Fruit fly (Drosophila melanogaster) whole organism, embryonic: ENCODE data around the gene Mrm2.

ENCODE experiments used
- Ada2b ChIP-seq: fragments of 200-800 bp; sonication (Bioruptor generic); IDR thresholded peaks from 2 replicates; pipeline ENCODE4 v1.3.6; 2022; ENCODE audit warnings: missing biosample characterization, missing genetic modification characterization
- CG1024 ChIP-seq: fragments of 200-800 bp; sonication (Bioruptor generic); IDR thresholded peaks from 2 replicates; pipeline ENCODE4 v1.3.6; 2022; ENCODE audit warnings: missing biosample characterization, missing genetic modification characterization
- CG10543 ChIP-seq: fragments of 200-800 bp; sonication (Bioruptor generic); optimal IDR thresholded peaks from 3 replicates; lab custom pipeline; 2017; ENCODE audit warnings: missing biosample characterization, mild to moderate bottlenecking, missing genetic modification characterization, moderate library complexity
- CG12071 ChIP-seq: fragments of 200-800 bp; sonication (Bioruptor generic); optimal IDR thresholded peaks from 3 replicates; lab custom pipeline; 2018; ENCODE audit warnings: missing biosample characterization, mild to moderate bottlenecking, missing genetic modification characterization
- CG12769 ChIP-seq: fragments of 200-800 bp; sonication (Bioruptor generic); optimal IDR thresholded peaks from 2 replicates; lab custom pipeline; 2019; ENCODE audit warnings: missing biosample characterization, mild to moderate bottlenecking, missing genetic modification characterization, moderate library complexity
- CG13894 ChIP-seq: fragments of 200-800 bp; sonication (Bioruptor generic); optimal IDR thresholded peaks from 3 replicates; lab custom pipeline; 2018; ENCODE audit warnings: missing biosample characterization, mild to moderate bottlenecking, missing genetic modification characterization, moderate library complexity
- CG15514 ChIP-seq: fragments of 200-800 bp; sonication (Bioruptor generic); optimal IDR thresholded peaks from 3 replicates; lab custom pipeline; 2017; ENCODE audit warnings: missing biosample characterization, missing genetic modification characterization, mild to moderate bottlenecking, moderate library complexity, missing genetic modification reagents
- CG15601 ChIP-seq: fragments of 200-800 bp; sonication (Bioruptor generic); optimal IDR thresholded peaks from 3 replicates; lab custom pipeline; 2019; ENCODE audit warnings: missing biosample characterization, mild to moderate bottlenecking, missing genetic modification characterization, moderate library complexity
- CG16779 ChIP-seq: fragments of 200-800 bp; sonication (Bioruptor generic); IDR thresholded peaks from 2 replicates; pipeline ENCODE4 v1.3.6; 2022; ENCODE audit warnings: missing biosample characterization, missing genetic modification characterization
- CG17186 ChIP-seq: fragments of 200-800 bp; sonication (Bioruptor generic); optimal IDR thresholded peaks from 3 replicates; lab custom pipeline; 2017; ENCODE audit warnings: missing biosample characterization, missing genetic modification reagents, missing genetic modification characterization
- CG17385 ChIP-seq: fragments of 200-800 bp; sonication (Bioruptor generic); optimal IDR thresholded peaks from 3 replicates; lab custom pipeline; 2018; ENCODE audit warnings: missing biosample characterization, mild to moderate bottlenecking, missing genetic modification characterization
- CG18599 ChIP-seq: fragments of 200-800 bp; sonication (Bioruptor generic); optimal IDR thresholded peaks from 3 replicates; lab custom pipeline; 2017; ENCODE audit warnings: missing biosample characterization, missing genetic modification characterization, mild to moderate bottlenecking, moderate library complexity, missing genetic modification reagents
- CG3281 ChIP-seq: fragments of 200-800 bp; sonication (Bioruptor generic); optimal IDR thresholded peaks from 3 replicates; lab custom pipeline; 2017; ENCODE audit warnings: missing biosample characterization, mild to moderate bottlenecking, missing genetic modification characterization
- CG6654 ChIP-seq: fragments of 200-800 bp; sonication (Bioruptor generic); optimal IDR thresholded peaks from 2 replicates; lab custom pipeline; 2017; ENCODE audit warnings: missing biosample characterization, mild to moderate bottlenecking, missing genetic modification characterization
- CG6683 ChIP-seq: fragments of 200-800 bp; sonication (Bioruptor generic); optimal IDR thresholded peaks from 2 replicates; lab custom pipeline; 2017; ENCODE audit warnings: missing biosample characterization, mild to moderate bottlenecking, missing genetic modification characterization, missing genetic modification reagents
- CG7745 ChIP-seq: fragments of 200-800 bp; sonication (Bioruptor generic); optimal IDR thresholded peaks from 2 replicates; lab custom pipeline; 2018; ENCODE audit warnings: missing biosample characterization, mild to moderate bottlenecking, missing genetic modification characterization, moderate library complexity
- CG7928 ChIP-seq: fragments of 200-800 bp; sonication (Bioruptor generic); optimal IDR thresholded peaks from 2 replicates; lab custom pipeline; 2017; ENCODE audit warnings: missing biosample characterization, mild to moderate bottlenecking, missing genetic modification characterization
- CG8290 ChIP-seq, 3 experiments: fragments of 200-800 bp; sonication (Bioruptor generic); optimal IDR thresholded peaks; 2 replicates each; lab custom pipeline; 2016 to 2019; ENCODE audit warnings: missing biosample characterization in 3 of 3, missing genetic modification characterization in 3 of 3, mild to moderate bottlenecking in 2 of 3, moderate library complexity in 1 of 3
- CG8478 ChIP-seq: fragments of >200 bp; optimal IDR thresholded peaks from 2 replicates; lab custom pipeline; 2018
- CG9932 ChIP-seq: fragments of 200-800 bp; sonication (Bioruptor generic); IDR thresholded peaks from 2 replicates; pipeline ENCODE4 v1.3.6; 2022; ENCODE audit warnings: missing biosample characterization, missing genetic modification characterization
- CHES-1-like ChIP-seq: fragments of 200-800 bp; sonication (Bioruptor generic); optimal IDR thresholded peaks from 2 replicates; lab custom pipeline; 2016; ENCODE audit warnings: missing biosample characterization, missing genetic modification characterization
- CrebB ChIP-seq: fragments of 200-800 bp; sonication (Bioruptor generic); optimal IDR thresholded peaks from 3 replicates; lab custom pipeline; 2018; ENCODE audit warnings: missing biosample characterization, mild to moderate bottlenecking, missing genetic modification characterization
- D19B ChIP-seq: fragments of 200-800 bp; sonication (Bioruptor generic); optimal IDR thresholded peaks from 2 replicates; lab custom pipeline; 2017; ENCODE audit warnings: missing biosample characterization, mild to moderate bottlenecking, missing genetic modification characterization
- Kr ChIP-seq: fragments of 200-800 bp; sonication (Bioruptor generic); optimal IDR thresholded peaks from 2 replicates; lab custom pipeline; 2017; ENCODE audit warnings: missing biosample characterization, mild to moderate bottlenecking, missing genetic modification characterization
- NC2β ChIP-seq: fragments of 200-800 bp; sonication (Bioruptor generic); optimal IDR thresholded peaks from 2 replicates; lab custom pipeline; 2016; ENCODE audit warnings: missing biosample characterization, missing genetic modification characterization
- Neu2 ChIP-seq: fragments of 200-800 bp; sonication (Bioruptor generic); optimal IDR thresholded peaks from 3 replicates; lab custom pipeline; 2016; ENCODE audit warnings: missing biosample characterization, missing genetic modification characterization, borderline replicate concordance
- Nf-YB ChIP-seq: fragments of 200-800 bp; sonication (Bioruptor generic); optimal IDR thresholded peaks from 3 replicates; lab custom pipeline; 2019; ENCODE audit warnings: missing biosample characterization, mild to moderate bottlenecking, missing genetic modification characterization, moderate library complexity
- Nf-YC ChIP-seq: fragments of 200-800 bp; optimal IDR thresholded peaks from 3 replicates; lab custom pipeline; 2019; ENCODE audit warnings: missing biosample characterization, mild to moderate bottlenecking, missing genetic modification characterization, moderate library complexity
- Taf1 ChIP-seq: fragments of 200-800 bp; sonication (Bioruptor generic); IDR thresholded peaks from 2 replicates; pipeline ENCODE4 v1.3.6; 2022; ENCODE audit warnings: missing biosample characterization, missing genetic modification characterization
- Trl ChIP-seq, 3 experiments: fragments of >200 bp in 2 of 3; fragments of 200-800 bp in 1 of 3; sonication (Bioruptor generic) in 1 of 3; optimal IDR thresholded peaks; 2 replicates in 1 of 3; 3 replicates in 2 of 3; lab custom pipeline; 2016 to 2017; ENCODE audit warnings: missing biosample characterization in 1 of 3, missing genetic modification characterization in 1 of 3
- ab ChIP-seq: fragments of 200-800 bp; sonication (Bioruptor generic); optimal IDR thresholded peaks from 2 replicates; lab custom pipeline; 2016; ENCODE audit warnings: missing biosample characterization, missing genetic modification characterization
- aop ChIP-seq: fragments of 200-800 bp; sonication (Bioruptor generic); IDR thresholded peaks from 2 replicates; pipeline ENCODE4 v1.3.6; 2022; ENCODE audit warnings: missing biosample characterization, missing genetic modification characterization
- az2 ChIP-seq: fragments of 200-800 bp; sonication (Bioruptor generic); optimal IDR thresholded peaks from 3 replicates; lab custom pipeline; 2016; ENCODE audit warnings: missing biosample characterization, missing genetic modification characterization
- bsh ChIP-seq, 2 experiments: fragments of 200-800 bp; sonication (Bioruptor generic); optimal IDR thresholded peaks; 2 replicates each; lab custom pipeline; 2017 to 2018; ENCODE audit warnings: mild to moderate bottlenecking in 2 of 2, missing biosample characterization in 2 of 2, missing genetic modification characterization in 2 of 2, moderate library complexity in 1 of 2
- caup ChIP-seq: fragments of 200-800 bp; sonication (Bioruptor generic); optimal IDR thresholded peaks from 3 replicates; lab custom pipeline; 2017; ENCODE audit warnings: missing biosample characterization, mild to moderate bottlenecking, missing genetic modification characterization, moderate library complexity; ENCODE audit not compliant: severe bottlenecking
- dimm ChIP-seq: fragments of 200-800 bp; sonication (Bioruptor generic); IDR thresholded peaks from 2 replicates; pipeline ENCODE4 v1.3.6; 2022; ENCODE audit warnings: missing biosample characterization, missing genetic modification characterization
- disco-r ChIP-seq: fragments of 200-800 bp; sonication (Bioruptor generic); optimal IDR thresholded peaks from 2 replicates; lab custom pipeline; 2016; ENCODE audit warnings: missing biosample characterization, missing genetic modification characterization
- ems ChIP-seq: fragments of 200-800 bp; sonication (Bioruptor generic); optimal IDR thresholded peaks from 3 replicates; lab custom pipeline; 2016; ENCODE audit warnings: missing biosample characterization, missing genetic modification characterization
- esg ChIP-seq: fragments of 200-800 bp; sonication (Bioruptor generic); conservative IDR thresholded peaks from 2 replicates; pipeline ENCODE4 v1.3.6; 2022; ENCODE audit warnings: missing biosample characterization, missing genetic modification characterization
- eyg ChIP-seq: fragments of 200-800 bp; sonication (Bioruptor generic); optimal IDR thresholded peaks from 3 replicates; lab custom pipeline; 2016; ENCODE audit warnings: missing biosample characterization, missing genetic modification characterization
- insv ChIP-seq, 2 experiments: fragments of 200-800 bp; sonication (Bioruptor generic); optimal IDR thresholded peaks; 3 replicates each; lab custom pipeline; 2016 to 2018; ENCODE audit warnings: missing biosample characterization in 2 of 2, missing genetic modification characterization in 2 of 2
- mirr ChIP-seq: fragments of 200-800 bp; sonication (Bioruptor generic); optimal IDR thresholded peaks from 3 replicates; lab custom pipeline; 2018; ENCODE audit warnings: missing biosample characterization, mild to moderate bottlenecking, missing genetic modification characterization
- pho ChIP-seq: fragments of 200-800 bp; sonication (Bioruptor generic); optimal IDR thresholded peaks from 2 replicates; lab custom pipeline; 2016; ENCODE audit warnings: missing biosample characterization, missing genetic modification characterization
- pnt ChIP-seq: fragments of 200-800 bp; sonication (Bioruptor generic); optimal IDR thresholded peaks from 3 replicates; lab custom pipeline; 2016; ENCODE audit warnings: missing biosample characterization, missing genetic modification characterization
- salm ChIP-seq: fragments of 200-800 bp; sonication (Bioruptor generic); optimal IDR thresholded peaks from 2 replicates; lab custom pipeline; 2018; ENCODE audit warnings: missing biosample characterization, mild to moderate bottlenecking, missing genetic modification characterization
- sna ChIP-seq: fragments of 200-800 bp; sonication (Bioruptor generic); IDR thresholded peaks from 2 replicates; pipeline ENCODE4 v1.3.6; 2022; ENCODE audit warnings: missing biosample characterization, missing genetic modification characterization; ENCODE audit not compliant: partially characterized antibody
- tin ChIP-seq: fragments of 200-800 bp; sonication (Bioruptor generic); optimal IDR thresholded peaks from 3 replicates; lab custom pipeline; 2016; ENCODE audit warnings: missing biosample characterization, missing genetic modification characterization

Gene Mrm2

dm6 chr3R:19863979-19864775 is 2.8 kb downstream of the Mrm2 start, which contains the start of the genes CG4572 and CG4686 (continued):
- peak in 1 of 2 experiments; percentile 58 for TF ChIP-seq bsh (GFP tag; optimal IDR thresholded peaks at IDR 0.05; lab: Kevin White, UChicago)
- peak; percentile 91 for TF ChIP-seq CG15514 (GFP tag; lab: Kevin White, UChicago)
- TF ChIP-seq Nf-YC (tag; lab: Kevin White, UChicago), result peak; percentile 83
- peak; percentile 39 for TF ChIP-seq CG17186 (GFP tag; lab: Kevin White, UChicago)
- peak; percentile 48 for TF ChIP-seq salm (tag; lab: Kevin White, UChicago)
- TF ChIP-seq ab, result no peak
- TF ChIP-seq esg (GFP tag; lab: Robert Waterston, UW), result peak; percentile 35; the same call in 1 of the 2 replicates
- TF ChIP-seq CG6683 (GFP tag; lab: Kevin White, UChicago), result peak; percentile 38
- peak; percentile 58 for TF ChIP-seq CG17385 (GFP tag; lab: Kevin White, UChicago)
- TF ChIP-seq disco-r (GFP tag; lab: Kevin White, UChicago), result peak; percentile 45
- no peak for TF ChIP-seq Kr (GFP tag; lab: Kevin White, UChicago)
- TF ChIP-seq CG7928 (GFP tag; lab: Kevin White, UChicago), result peak; percentile 32
- TF ChIP-seq aop (GFP tag; lab: Robert Waterston, UW), result no peak
- TF ChIP-seq tin (GFP tag; lab: Kevin White, UChicago), result peak; percentile 67
- peak; percentile 56 for TF ChIP-seq D19B
- peak; percentile 70 for TF ChIP-seq pnt (GFP tag; lab: Kevin White, UChicago)
- no peak for TF ChIP-seq Neu2
- peak; percentile 51 for TF ChIP-seq caup
- peak; percentile 71 for TF ChIP-seq CG9932 (GFP tag; lab: Robert Waterston, UW)
- peak; percentile 83 for TF ChIP-seq CG10543
- no peak for TF ChIP-seq Trl (optimal IDR thresholded peaks at IDR 0.05; lab: Kevin White, UChicago)
- TF ChIP-seq Trl (GFP tag; optimal IDR thresholded peaks at IDR 0.05; lab: Kevin White, UChicago), result peak; percentile 77
- TF ChIP-seq CG13894, result peak; percentile 55
- TF ChIP-seq CrebB (tag; lab: Kevin White, UChicago), result peak; percentile 40
- TF ChIP-seq CG18599 (GFP tag; lab: Kevin White, UChicago), result peak; percentile 78
- TF ChIP-seq CG15601, result peak; percentile 70
- TF ChIP-seq Nf-YB (GFP tag; lab: Kevin White, UChicago), result peak; percentile 28
- peak; percentile 67 for TF ChIP-seq NC2β (GFP tag; lab: Kevin White, UChicago)
- peak; percentile 78 for TF ChIP-seq CG3281
- TF ChIP-seq eyg (GFP tag; lab: Kevin White, UChicago), result no peak
- peak; percentile 85 for TF ChIP-seq CHES-1-like (GFP tag; lab: Kevin White, UChicago)
- no peak for TF ChIP-seq sna (GFP tag; lab: Robert Waterston, UW)
- TF ChIP-seq CG8478 (lab: Kevin White, UChicago), result no peak
- TF ChIP-seq CG1024, result no peak; the same call in 1 of the 2 replicates
- no peak for TF ChIP-seq mirr (GFP tag; lab: Kevin White, UChicago)
- peak; percentile 64 for TF ChIP-seq az2 (GFP tag; lab: Kevin White, UChicago)
- peak; percentile 68 for TF ChIP-seq Ada2b (GFP tag; lab: Robert Waterston, UW)
- peak; percentile 41 for TF ChIP-seq CG8290 (GFP tag; optimal IDR thresholded peaks at IDR 0.05; lab: Kevin White, UChicago)
- TF ChIP-seq CG8290 (tag; optimal IDR thresholded peaks at IDR 0.05; lab: Kevin White, UChicago), result peak; percentile 21 to 67
- peak in 1 of 2 experiments; percentile 54 for TF ChIP-seq insv (GFP tag; optimal IDR thresholded peaks at IDR 0.05; lab: Kevin White, UChicago)
- TF ChIP-seq CG16779, result no peak
- peak; percentile 18 for TF ChIP-seq CG6654 (GFP tag; lab: Kevin White, UChicago)
- TF ChIP-seq CG12769 (tag; lab: Kevin White, UChicago), result no peak
- peak; percentile 6; the same call in 1 of the 2 replicates for TF ChIP-seq Taf1 (GFP tag; lab: Robert Waterston, UW)
- peak; percentile 89 for TF ChIP-seq ems (GFP tag; lab: Kevin White, UChicago)
- TF ChIP-seq CG7745 (tag; lab: Kevin White, UChicago), result no peak
- TF ChIP-seq dimm (GFP tag; lab: Robert Waterston, UW), result no peak
- peak; percentile 51 for TF ChIP-seq CG12071 (GFP tag; lab: Kevin White, UChicago)
- TF ChIP-seq pho (GFP tag; lab: Kevin White, UChicago), result peak; percentile 90
